Worm (Caenorhabditis elegans): ENCODE results near the gene K02E2.8.

DNA sequence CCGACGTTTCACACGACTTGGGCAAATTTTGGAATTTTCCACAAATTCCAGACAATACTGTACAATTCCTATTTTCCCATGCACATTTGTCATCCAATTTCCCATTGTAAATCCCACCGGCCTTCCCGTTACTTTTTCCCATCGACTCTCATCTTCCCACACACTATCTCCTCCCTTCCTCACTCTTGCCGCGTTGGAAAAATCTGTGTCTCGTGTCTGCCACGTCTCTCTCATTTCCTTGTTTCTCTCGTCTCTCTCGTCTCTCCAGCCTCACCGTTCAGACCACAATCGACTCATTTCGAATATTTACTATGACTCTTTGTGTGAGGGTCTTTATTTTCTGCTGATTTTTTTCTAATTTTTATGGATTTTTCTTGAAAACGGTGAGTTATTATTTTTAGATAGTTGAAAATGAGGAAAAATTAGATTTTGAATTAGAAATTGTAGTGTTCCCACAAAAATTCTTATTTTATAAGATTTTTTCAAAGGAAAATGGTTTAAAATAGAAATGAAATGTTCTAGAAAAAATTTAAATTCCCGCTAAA lies 16.4 kb upstream of the K02E2.8 start, which contains the start of gene K02E2.11:
- no peak for TF ChIP-seq lin-39 (tag; optimal IDR thresholded peaks at IDR 0.05)
- peak; percentile 3 for TF ChIP-seq gmeb-1 (tag; optimal IDR thresholded peaks at IDR 0.05)
- TF ChIP-seq fos-1 (tag; optimal IDR thresholded peaks at IDR 0.05) = peak; percentile 12

All from whole organism, L2 larva.